Fruit fly (Drosophila melanogaster): Measurements from ENCODE around the gene CG33268.
"Not testable (repeated sequence)": the region's sequence is repeated elsewhere in the genome, so short reads cannot be mapped to it uniquely, and the experiment has no call there.

CG33268 gene

DNA sequence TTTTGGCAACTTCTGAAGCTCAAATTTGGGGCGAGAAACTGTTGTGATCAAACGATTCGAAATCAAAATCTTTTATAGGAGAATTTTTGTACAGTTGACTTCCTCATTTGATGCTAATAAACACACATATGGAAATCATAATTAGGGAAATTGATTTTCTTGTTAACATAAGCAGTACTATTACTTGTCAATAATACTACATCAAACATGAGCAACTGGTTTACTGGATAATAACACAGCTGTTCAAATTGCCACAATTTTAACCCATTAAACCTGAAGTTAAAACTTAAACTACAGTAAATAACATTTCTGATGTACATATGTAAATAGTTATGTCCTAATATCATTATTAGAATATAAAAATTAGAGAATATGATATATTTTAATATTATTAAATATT is 11.1 kb downstream of the CG33268 start, which contains the start of gene CG43390:
Gene CG43390, minus strand, starts transcription at position 32 of the 400 bp plus-strand sequence.
- TF ChIP-seq CG15710 (tag; optimal IDR thresholded peaks at IDR 0.05) (no peak), gl (tag; optimal IDR thresholded peaks at IDR 0.05) (no peak), Pif1B (GFP tag; optimal IDR thresholded peaks at IDR 0.05) (no peak), CG32121 (GFP tag; IDR thresholded peaks at IDR 0.05) (no peak), rn (GFP tag; IDR thresholded peaks at IDR 0.05) (no peak), CG12605 (GFP tag; IDR thresholded peaks at IDR 0.05) (no peak), CG8159 (tag; optimal IDR thresholded peaks at IDR 0.05) (no peak), EcR (GFP tag; optimal IDR thresholded peaks at IDR 0.05) (no peak), CG8301 (tag; optimal IDR thresholded peaks at IDR 0.05) (no peak), fd96Ca (GFP tag; IDR thresholded peaks at IDR 0.05) (no peak), CG9948 (tag; optimal IDR thresholded peaks at IDR 0.05) (no peak), Snoo (tag; optimal IDR thresholded peaks at IDR 0.05) (no peak), Ets98B (GFP tag; IDR thresholded peaks at IDR 0.05) (no peak), CG14655 (GFP tag; optimal IDR thresholded peaks at IDR 0.05) (no peak), CG13204 (GFP tag; optimal IDR thresholded peaks at IDR 0.05) (no peak)

DNA sequence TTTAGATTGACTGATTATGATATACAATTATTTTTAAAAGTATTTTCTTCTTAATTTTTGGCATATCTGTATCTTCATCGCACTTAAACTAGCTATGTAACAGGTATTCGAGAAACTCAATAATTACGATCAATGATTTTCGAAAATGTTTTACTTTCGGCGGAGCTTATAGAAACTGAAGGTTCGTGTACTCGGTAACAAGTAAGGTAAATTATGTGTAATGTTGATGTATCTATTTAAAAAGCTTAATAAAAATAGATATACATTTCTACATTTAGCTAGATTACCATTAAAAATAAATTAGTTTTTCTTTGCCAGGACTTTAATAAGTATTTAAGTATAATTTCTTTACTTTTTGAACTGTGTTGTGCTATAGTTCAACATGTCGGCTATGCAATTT is 12.2 kb downstream of the CG33268 start:
- TF ChIP-seq D1 (tag; optimal IDR thresholded peaks at IDR 0.05): peak; percentile 70
- TF ChIP-seq rn (GFP tag; IDR thresholded peaks at IDR 0.05): no peak

- TF ChIP-seq Pif1B (GFP tag; optimal IDR thresholded peaks at IDR 0.05) (no peak), CG4496 (GFP tag; IDR thresholded peaks at IDR 0.05) (no peak), CG32121 (GFP tag; IDR thresholded peaks at IDR 0.05) (no peak), CG14655 (GFP tag; optimal IDR thresholded peaks at IDR 0.05) (no peak), rn (GFP tag; IDR thresholded peaks at IDR 0.05) (no peak), CG10348 (GFP tag; IDR thresholded peaks at IDR 0.05) (no peak), CG15710 (tag; optimal IDR thresholded peaks at IDR 0.05) (no peak), fd96Ca (GFP tag; IDR thresholded peaks at IDR 0.05) (no peak), gl (tag; optimal IDR thresholded peaks at IDR 0.05) (no peak), EcR (GFP tag; optimal IDR thresholded peaks at IDR 0.05) (no peak), CG12605 (GFP tag; IDR thresholded peaks at IDR 0.05) (no peak), Snoo (tag; optimal IDR thresholded peaks at IDR 0.05) (no peak), D1 (tag; optimal IDR thresholded peaks at IDR 0.05) (no peak), CG8159 (tag; optimal IDR thresholded peaks at IDR 0.05) (no peak), CG9948 (tag; optimal IDR thresholded peaks at IDR 0.05) (no peak)
Observed at dm6 chr3L:11578211-11578673, 12.8 kb downstream of the CG33268 start, which contains the start of gene CG33270. TSS of gene CG33270 (minus strand) at chr3L:11578623.

dm6 chr3L:11577395-11577794 is 13.6 kb downstream of the CG33268 start, which contains the start of gene CG33271:
TSS of gene CG33271 (minus strand) at chr3L:11577495.
- TF ChIP-seq CG4496 (GFP tag; IDR thresholded peaks at IDR 0.05) (no peak), CG8301 (tag; optimal IDR thresholded peaks at IDR 0.05) (no peak), CG14655 (GFP tag; optimal IDR thresholded peaks at IDR 0.05) (no peak), CG9948 (tag; optimal IDR thresholded peaks at IDR 0.05) (no peak), D1 (tag; optimal IDR thresholded peaks at IDR 0.05) (no peak), Pif1B (GFP tag; optimal IDR thresholded peaks at IDR 0.05) (no peak), CG12605 (GFP tag; IDR thresholded peaks at IDR 0.05) (no peak), CG34367 (tag; optimal IDR thresholded peaks at IDR 0.05) (no peak), rn (GFP tag; IDR thresholded peaks at IDR 0.05) (no peak), CG10348 (GFP tag; IDR thresholded peaks at IDR 0.05) (no peak), Ets98B (GFP tag; IDR thresholded peaks at IDR 0.05) (no peak), fd96Ca (GFP tag; IDR thresholded peaks at IDR 0.05) (no peak), EcR (GFP tag; optimal IDR thresholded peaks at IDR 0.05) (no peak), Snoo (tag; optimal IDR thresholded peaks at IDR 0.05) (no peak), CG15710 (tag; optimal IDR thresholded peaks at IDR 0.05) (no peak), CG13204 (GFP tag; optimal IDR thresholded peaks at IDR 0.05) (no peak), CG8159 (tag; optimal IDR thresholded peaks at IDR 0.05) (no peak)

- not testable (repeated sequence) for TF ChIP-seq CG10348 (GFP tag; IDR thresholded peaks at IDR 0.05); CG32121 (GFP tag; IDR thresholded peaks at IDR 0.05); EcR (GFP tag; optimal IDR thresholded peaks at IDR 0.05)
Observed at dm6 chr3L:11576944-11577343, 14.1 kb downstream of the CG33268 start, which contains the start of gene CG33489. TSS of gene CG33489 (minus strand) at chr3L:11577044.

DNA sequence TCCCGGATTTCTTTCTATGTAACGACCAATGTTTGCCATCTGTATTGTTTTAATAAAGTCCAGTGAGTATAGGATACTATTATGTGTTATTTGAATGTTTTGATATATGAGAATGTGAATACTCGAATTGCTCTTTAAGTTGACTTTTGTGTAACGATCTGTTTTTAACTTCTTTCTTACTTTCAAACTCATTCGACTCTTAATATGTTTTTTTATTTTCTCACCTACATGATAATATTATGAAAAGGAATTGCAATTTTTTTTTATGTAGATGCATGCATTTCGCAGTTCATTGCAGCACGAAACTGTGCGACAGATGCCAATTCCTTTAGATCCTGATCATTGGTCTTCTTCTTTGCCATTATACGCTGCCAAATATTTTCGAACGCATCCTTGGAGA is 16.5 kb downstream of the CG33268 start, which contains the start of gene CG33490:
Gene CG33490, minus strand, starts transcription at position 101 of the 400 bp plus-strand sequence.
- no peak for TF ChIP-seq Snoo (tag; optimal IDR thresholded peaks at IDR 0.05)
- TF ChIP-seq Ets98B (GFP tag; IDR thresholded peaks at IDR 0.05): no peak
- TF ChIP-seq CG15710 (tag; optimal IDR thresholded peaks at IDR 0.05): no peak
- no peak for TF ChIP-seq CG14655 (GFP tag; optimal IDR thresholded peaks at IDR 0.05)
- TF ChIP-seq CG17806 (tag; optimal IDR thresholded peaks at IDR 0.05): no peak
- TF ChIP-seq CG12605 (GFP tag; IDR thresholded peaks at IDR 0.05): no peak
- TF ChIP-seq CG34367 (tag; optimal IDR thresholded peaks at IDR 0.05): no peak
- no peak for TF ChIP-seq CG4496 (GFP tag; IDR thresholded peaks at IDR 0.05)
- TF ChIP-seq Pif1A (GFP tag; optimal IDR thresholded peaks at IDR 0.05): no peak
- no peak for TF ChIP-seq CG9948 (tag; optimal IDR thresholded peaks at IDR 0.05)

DNA sequence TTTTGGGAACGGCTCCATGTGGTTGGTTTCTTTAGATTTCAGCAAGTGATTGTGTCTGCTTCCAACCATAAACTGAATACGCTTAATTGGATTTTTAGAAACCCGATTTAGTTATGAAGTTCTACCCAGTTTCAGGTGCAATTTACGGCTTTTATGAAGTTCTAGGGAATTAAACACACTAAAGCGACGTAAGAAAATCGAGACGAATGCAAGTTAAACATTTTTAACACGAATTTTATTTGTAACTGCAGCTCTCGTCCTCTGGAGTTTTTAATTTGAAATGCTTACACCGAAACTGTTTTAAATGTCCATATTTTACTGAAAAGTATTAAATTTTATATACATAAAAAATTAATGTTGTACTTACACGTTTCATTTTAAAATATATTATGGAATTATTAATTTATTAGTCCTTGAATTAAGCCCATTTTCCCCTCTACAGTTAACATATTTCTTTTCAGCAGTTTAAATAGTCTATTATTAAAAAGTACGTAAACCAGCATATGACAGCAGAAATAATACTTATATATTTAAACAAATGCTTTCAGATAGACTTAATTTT is 27.0 kb downstream of the CG33268 start, which contains the start of the genes CG46412 and CG33267:
Gene CG46412, minus strand, starts transcription at position 101 of the 562 bp plus-strand sequence.
Gene CG33267, plus strand, starts transcription at position 512 of the 562 bp plus-strand sequence.
- TF ChIP-seq rn (GFP tag; IDR thresholded peaks at IDR 0.05) (no peak), CG8301 (tag; optimal IDR thresholded peaks at IDR 0.05) (no peak)

Measured in whole organism, pupa.